Worm (Caenorhabditis elegans): ENCODE measurements around the gene H37A05.2.
A peak's percentile ranks its signal among the peaks of the same experiment; 100 is the strongest.

H37A05.2 gene

DNA sequence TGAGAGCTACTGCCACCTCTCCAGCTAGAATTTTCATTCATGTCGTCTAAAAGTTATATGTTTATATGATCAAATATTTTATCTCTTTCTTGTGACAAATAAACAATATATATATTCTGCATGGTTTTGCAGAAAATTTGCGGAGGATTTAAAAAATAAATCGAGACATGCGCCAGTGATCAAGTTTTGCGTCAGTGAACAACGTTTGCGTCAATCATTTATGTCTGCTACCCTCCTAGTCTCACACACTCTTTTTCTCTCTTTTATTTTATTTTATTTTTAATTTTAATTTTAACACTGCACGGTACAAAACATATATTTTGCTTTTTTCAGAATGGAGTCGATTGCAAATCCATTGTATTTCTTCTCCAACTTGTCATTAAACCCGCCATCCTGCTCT lies 44.5 kb upstream of the H37A05.2 start, which contains the start of the genes tag-65 and ccz-1 (continued):
- TF ChIP-seq akir-1 (GFP tag; optimal IDR thresholded peaks at IDR 0.05) (no peak), hmg-20 (GFP tag; IDR thresholded peaks at IDR 0.05) (0 out of 2 replicates have a peak, but pooled peaks have one; percentile 55), fkh-3 (tag; optimal IDR thresholded peaks at IDR 0.05) (no peak), ztf-28 (GFP tag; IDR thresholded peaks at IDR 0.05) (no peak), dpl-1 (GFP tag; optimal IDR thresholded peaks at IDR 0.05) (peak; percentile 60), ceh-40 (GFP tag; IDR thresholded peaks at IDR 0.05) (no peak), T07F8.4 (tag; optimal IDR thresholded peaks at IDR 0.05) (no peak), ztf-22 (GFP tag; optimal IDR thresholded peaks at IDR 0.05) (no peak), lin-40 (tag; optimal IDR thresholded peaks at IDR 0.05) (peak; percentile 85), mel-28 (tag; optimal IDR thresholded peaks at IDR 0.05; ENCODE audit: borderline replicate concordance) (no peak), lsy-27 (tag; optimal IDR thresholded peaks at IDR 0.05; ENCODE audit: borderline replicate concordance, insufficient read depth) (no peak), F57C9.4 (tag; optimal IDR thresholded peaks at IDR 0.05) (no peak), bed-2 (GFP tag; IDR thresholded peaks at IDR 0.05) (no peak), nhr-179 (tag; optimal IDR thresholded peaks at IDR 0.05) (no peak), attf-3 (GFP tag; conservative IDR thresholded peaks at IDR 0.05) (peak; percentile 57; the same call in 1 of the 2 replicates), lsl-1 (GFP tag; optimal IDR thresholded peaks at IDR 0.05) (peak; percentile 75), ceh-100 (GFP tag; IDR thresholded peaks at IDR 0.05) (peak; percentile 79), F39B2.1 (GFP tag; IDR thresholded peaks at IDR 0.05) (no peak), egl-18 (GFP tag; IDR thresholded peaks at IDR 0.05) (no peak), sea-2 (GFP tag; IDR thresholded peaks at IDR 0.05) (no peak), pha-4 (tag; optimal IDR thresholded peaks at IDR 0.05) (peak; percentile 13), sdz-38 (tag; optimal IDR thresholded peaks at IDR 0.05) (no peak), ceh-27 (GFP tag; optimal IDR thresholded peaks at IDR 0.05) (peak; percentile 35), F37B4.10 (GFP tag; IDR thresholded peaks at IDR 0.05) (no peak), B0336.3 (GFP tag; IDR thresholded peaks at IDR 0.05) (peak; percentile 87), ztf-6 (GFP tag; IDR thresholded peaks at IDR 0.05) (no peak), ztf-18 (tag; optimal IDR thresholded peaks at IDR 0.05) (peak; percentile 97), Y56A3A.18 (GFP tag; IDR thresholded peaks at IDR 0.05) (peak; percentile 62; the same call in 1 of the 2 replicates), atf-7 (tag; optimal IDR thresholded peaks at IDR 0.05) (peak; percentile 30), F10E7.11 (tag; optimal IDR thresholded peaks at IDR 0.05) (no peak), ekl-4 (GFP tag; IDR thresholded peaks at IDR 0.05) (peak; percentile 84), hlh-12 (tag; optimal IDR thresholded peaks at IDR 0.05) (no peak), lin-35 (GFP tag; optimal IDR thresholded peaks at IDR 0.05) (peak in 1 of 3 experiments; percentile 89), nhr-27 (tag; optimal IDR thresholded peaks at IDR 0.05) (no peak), madf-3 (GFP tag; IDR thresholded peaks at IDR 0.05) (0 out of 2 replicates have a peak, but pooled peaks have one; percentile 60), Y79H2A.3 (GFP tag; conservative IDR thresholded peaks at IDR 0.05) (no peak), F23B12.7 (tag; optimal IDR thresholded peaks at IDR 0.05; ENCODE audit: insufficient read depth) (peak; percentile 61), B0261.1 (tag; optimal IDR thresholded peaks at IDR 0.05) (no peak), madf-8 (GFP tag; conservative IDR thresholded peaks at IDR 0.05) (peak; percentile 68), mes-4 (tag; optimal IDR thresholded peaks at IDR 0.05) (no peak), tbx-9 (tag; optimal IDR thresholded peaks at IDR 0.05; ENCODE audit: borderline replicate concordance) (no peak), aptf-3 (GFP tag; IDR thresholded peaks at IDR 0.05) (no peak), him-1 (tag; optimal IDR thresholded peaks at IDR 0.05) (peak; percentile 5), sptf-2 (GFP tag; optimal IDR thresholded peaks at IDR 0.05) (no peak), Y95B8A.8 (GFP tag; IDR thresholded peaks at IDR 0.05) (no peak), mcd-1 (GFP tag; IDR thresholded peaks at IDR 0.05) (peak; percentile 88), lin-54 (GFP tag; optimal IDR thresholded peaks at IDR 0.05) (peak; percentile 89), K11D2.4 (GFP tag; IDR thresholded peaks at IDR 0.05) (peak; percentile 68; the same call in 1 of the 2 replicates), nfya-1 (tag; optimal IDR thresholded peaks at IDR 0.05; ENCODE audit: borderline replicate concordance, insufficient read depth) (no peak)
